Fruit fly (Drosophila melanogaster): ENCODE data around the gene CG18507.

Gene CG18507

DNA sequence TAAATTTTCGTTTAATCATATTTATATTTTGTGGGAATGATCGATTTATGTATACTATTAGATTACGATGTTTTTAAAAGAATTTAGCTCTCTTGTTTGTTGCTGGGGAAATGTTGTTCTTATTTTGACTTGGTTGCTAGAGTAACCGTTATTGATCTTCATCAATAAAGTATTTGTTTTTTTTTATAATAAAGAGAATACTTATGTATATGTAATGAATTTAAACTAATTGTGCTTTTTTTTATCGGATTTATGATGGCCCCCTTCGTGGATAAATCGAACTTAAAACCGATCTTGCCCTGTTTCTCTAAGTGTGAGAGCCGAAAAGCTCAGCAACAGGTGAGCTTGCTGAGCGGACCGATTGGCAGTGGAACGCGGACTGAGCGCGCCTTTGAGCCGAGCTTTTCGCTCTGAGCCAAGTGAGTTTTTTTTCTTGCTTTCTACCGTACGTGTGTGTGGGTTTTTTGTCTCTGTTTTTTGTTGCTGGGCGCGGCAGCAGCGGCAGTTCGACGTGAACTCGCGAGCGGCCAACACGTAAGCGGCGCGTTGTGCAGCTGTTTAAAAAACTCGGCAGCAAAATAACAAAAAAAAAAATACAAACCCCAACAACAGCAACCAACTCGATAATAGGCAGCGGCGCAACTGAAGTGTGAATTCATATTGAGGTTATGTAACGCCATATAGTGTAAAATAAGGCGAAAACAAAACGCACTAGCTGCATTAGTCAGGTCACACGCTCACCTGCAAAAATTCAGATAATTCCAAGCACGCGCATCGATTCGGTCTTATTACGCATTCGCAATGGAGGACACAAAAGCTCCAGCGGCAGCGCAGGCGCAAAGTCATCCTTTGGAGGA is at the start of gene CG18507:
TSS of gene CG18507 (plus strand) at position 501 of the 857 bp plus-strand sequence.
- TF ChIP-seq CG17801 (GFP tag; optimal IDR thresholded peaks at IDR 0.05; ENCODE audit: partially characterized antibody): peak; percentile 75

DNA sequence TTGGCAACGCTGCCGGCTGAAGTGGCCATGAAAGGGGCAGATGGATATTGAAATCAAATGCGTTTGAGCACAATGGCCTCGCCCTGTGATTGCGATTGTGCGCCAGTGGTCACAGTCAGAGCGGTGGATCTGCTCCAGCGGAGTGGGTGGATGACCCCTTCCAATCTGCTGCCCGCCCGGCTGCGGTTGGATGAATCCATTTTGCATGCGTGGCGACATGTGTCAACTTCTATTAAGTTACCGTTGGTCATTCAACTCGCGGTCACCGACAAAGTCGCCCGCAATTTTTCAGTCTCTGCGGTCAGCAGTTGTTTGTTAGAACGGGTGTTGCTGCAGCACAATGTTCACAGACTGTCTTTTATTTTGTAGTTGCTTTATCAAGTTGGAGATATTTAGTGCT is 49.7 kb upstream of the CG18507 start:
- no peak for TF ChIP-seq CG17801 (GFP tag; optimal IDR thresholded peaks at IDR 0.05; ENCODE audit: partially characterized antibody)

DNA sequence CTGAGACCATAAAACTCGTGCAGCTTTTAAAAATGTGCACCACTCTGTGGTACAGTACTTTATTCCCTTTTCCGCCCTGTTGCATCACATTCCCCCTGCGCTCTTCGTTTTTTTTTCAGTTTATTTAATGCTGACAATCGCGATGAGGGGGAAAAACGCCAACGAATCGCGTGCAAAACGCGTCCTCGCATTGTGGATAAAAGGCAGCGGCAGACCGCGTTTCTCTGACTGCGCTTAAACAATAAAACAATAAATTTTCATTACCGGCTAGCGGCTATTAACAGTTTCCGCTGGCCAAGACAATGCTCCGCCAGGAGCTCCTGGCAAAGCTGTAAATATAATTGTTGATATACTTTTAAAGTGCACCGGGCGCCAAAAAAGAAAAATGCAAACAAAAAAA is 35.4 kb upstream of the CG18507 start:
- no peak for TF ChIP-seq CG17801 (GFP tag; optimal IDR thresholded peaks at IDR 0.05; ENCODE audit: partially characterized antibody)

DNA sequence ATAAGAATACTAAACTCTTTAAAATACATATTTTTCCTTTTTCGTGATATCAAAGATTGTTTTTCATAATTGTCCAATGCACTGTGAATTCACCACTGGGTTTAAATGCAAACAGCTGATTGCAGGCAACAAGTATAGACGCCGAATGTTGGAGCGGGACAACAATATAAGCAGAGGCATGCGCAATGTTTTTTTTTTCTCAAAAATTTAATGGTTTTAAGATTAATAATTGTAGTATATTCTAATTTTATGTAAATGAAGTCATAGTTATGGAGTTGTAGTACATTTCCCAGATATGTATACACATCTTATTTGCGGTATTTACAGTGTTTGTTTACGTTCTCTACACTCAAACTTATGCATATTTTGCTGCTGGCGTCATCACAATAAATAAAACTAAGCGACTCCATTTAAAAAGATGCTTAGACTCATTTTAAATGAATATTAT is 24.8 kb upstream of the CG18507 start:
- TF ChIP-seq CG17801 (GFP tag; optimal IDR thresholded peaks at IDR 0.05; ENCODE audit: partially characterized antibody): no peak

DNA sequence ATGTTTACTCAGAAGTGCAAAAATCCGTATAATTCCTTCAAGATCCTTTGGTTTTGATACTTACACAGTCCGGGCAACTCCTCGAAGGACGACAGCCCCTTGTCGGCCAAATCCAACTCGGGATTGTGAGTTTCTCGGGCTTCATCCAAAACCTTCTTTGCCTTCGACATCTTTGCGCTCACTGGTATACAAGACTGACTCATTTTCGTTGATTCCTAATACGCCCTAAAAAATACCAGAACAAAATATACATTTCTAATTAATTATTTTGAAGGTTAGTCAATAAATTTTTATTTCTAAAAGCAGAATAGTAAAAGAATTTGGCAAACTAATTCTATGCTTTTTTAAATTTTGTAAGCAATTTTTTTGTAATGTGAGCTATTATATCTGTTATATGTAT is 24.3 kb upstream of the CG18507 start:
- no peak for TF ChIP-seq CG17801 (GFP tag; optimal IDR thresholded peaks at IDR 0.05; ENCODE audit: partially characterized antibody)

DNA sequence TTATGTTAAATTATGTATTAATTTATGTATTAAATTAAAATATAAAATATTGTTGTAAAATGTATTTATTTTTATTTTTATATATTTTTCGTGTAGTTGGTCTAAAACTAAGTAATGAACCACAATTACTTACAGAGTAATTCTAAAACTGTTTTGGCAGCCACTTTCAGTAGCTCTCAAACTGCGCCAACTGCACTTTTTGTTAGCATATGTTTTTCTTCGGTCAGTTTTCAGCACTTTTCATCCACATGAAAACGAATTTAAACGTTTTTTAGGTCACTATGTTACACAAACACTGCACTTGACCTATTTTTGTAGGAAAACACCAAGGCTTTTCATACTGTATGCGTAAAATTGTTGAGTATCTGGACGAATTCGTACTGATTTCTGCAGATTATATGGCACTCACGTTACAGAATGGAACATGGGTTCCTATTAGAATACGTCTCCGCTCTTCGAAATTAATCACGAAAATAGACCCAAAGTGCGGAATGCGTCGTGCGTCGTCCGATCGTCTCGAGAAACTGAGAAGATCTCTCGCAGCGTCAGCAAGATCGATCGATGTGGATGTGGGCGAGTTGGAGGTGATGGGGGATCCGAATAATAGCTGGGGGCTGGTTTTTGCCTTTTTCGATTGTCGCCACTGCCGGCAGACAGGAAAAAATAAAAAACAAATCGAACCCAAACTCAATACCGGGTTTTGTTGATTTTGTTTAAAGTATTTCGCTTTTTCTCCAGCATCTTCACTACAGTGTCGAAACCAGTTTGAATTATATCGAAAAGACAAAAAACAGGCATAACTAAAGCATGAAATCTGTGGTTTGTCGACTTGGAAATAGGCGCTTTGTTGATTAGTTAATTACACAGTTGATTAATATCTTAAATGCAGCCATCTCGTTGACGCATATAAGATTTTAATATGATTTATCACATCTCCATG is 23.2 kb upstream of the CG18507 start, which contains the start of gene ics:
TSS of gene ics (minus strand) at position 716 of the 940 bp plus-strand sequence.
- no peak for TF ChIP-seq CG17801 (GFP tag; optimal IDR thresholded peaks at IDR 0.05; ENCODE audit: partially characterized antibody)

DNA sequence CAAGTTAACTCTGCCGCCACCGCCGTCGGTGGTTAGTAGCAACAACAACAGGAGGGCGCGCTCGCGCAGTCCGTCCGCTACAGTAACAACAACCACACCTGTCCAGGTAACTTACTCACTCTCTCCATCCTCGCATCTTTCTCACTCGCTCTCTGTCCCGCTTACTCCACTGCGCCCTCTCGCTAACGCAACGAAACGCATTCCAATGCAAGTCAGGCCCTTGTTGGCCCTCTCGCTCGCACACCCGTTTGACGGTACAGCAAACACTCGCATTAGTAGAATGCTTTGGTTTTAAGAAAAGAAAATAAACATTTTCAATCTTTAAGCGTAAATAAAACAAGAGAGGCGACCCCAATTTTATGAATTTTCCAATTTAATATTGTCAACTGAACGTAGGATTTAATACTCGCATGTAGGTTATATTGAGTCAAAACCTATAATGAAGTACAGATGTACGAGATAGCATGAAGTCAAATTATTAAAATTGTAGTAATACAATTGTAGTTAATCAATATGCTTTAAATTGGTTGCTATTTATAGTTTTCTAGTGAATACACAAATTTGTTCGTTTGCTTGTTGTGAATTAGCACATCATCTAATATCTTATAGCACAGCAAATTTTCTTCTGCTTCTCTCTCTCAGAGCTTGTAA is 817 bp downstream of the CG18507 start:
- TF ChIP-seq CG17801 (GFP tag; optimal IDR thresholded peaks at IDR 0.05; ENCODE audit: partially characterized antibody): no peak

DNA sequence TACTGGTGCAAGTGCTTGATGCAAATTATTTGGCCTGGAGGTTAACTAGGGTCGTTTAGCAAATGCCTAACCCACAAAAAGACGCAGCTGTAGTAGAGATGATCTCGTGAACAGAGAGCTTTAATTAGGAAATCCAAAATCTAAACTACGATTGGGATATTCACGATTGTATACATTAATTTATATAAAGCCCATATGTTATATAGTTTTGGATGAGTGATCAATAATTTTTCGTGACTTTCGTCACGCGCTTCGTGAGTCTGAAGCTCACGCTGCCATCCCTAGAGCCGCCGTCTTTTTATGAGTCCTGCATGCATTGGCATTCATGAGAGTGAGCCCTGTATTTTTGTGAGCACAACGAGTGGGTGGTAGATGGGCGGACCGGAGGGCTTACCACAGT is 33.7 kb downstream of the CG18507 start:
- no peak for TF ChIP-seq CG17801 (GFP tag; optimal IDR thresholded peaks at IDR 0.05; ENCODE audit: partially characterized antibody)

DNA sequence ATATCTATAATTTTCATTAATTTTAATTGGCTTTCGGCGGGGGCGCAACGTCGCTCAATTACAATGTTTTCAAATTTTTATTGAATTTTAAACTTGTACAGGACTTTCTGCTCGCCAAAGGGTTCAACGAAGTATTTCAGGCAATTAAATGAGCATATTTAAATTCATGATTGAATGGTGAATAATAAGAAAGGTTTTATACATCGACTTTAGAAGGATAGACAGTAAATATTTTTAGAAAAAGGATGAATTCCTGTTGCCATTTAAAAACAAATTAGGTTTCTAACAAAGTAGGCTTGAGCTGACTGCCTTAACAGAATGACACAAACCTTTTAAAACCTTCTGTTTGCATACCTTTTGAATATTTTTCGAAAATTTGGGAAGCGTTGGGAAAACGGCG is 42.6 kb downstream of the CG18507 start, which contains the start of gene Gpo3:
TSS of gene Gpo3 (plus strand) at position 301 of the 400 bp plus-strand sequence.
- TF ChIP-seq CG17801 (GFP tag; optimal IDR thresholded peaks at IDR 0.05; ENCODE audit: partially characterized antibody): no peak

DNA sequence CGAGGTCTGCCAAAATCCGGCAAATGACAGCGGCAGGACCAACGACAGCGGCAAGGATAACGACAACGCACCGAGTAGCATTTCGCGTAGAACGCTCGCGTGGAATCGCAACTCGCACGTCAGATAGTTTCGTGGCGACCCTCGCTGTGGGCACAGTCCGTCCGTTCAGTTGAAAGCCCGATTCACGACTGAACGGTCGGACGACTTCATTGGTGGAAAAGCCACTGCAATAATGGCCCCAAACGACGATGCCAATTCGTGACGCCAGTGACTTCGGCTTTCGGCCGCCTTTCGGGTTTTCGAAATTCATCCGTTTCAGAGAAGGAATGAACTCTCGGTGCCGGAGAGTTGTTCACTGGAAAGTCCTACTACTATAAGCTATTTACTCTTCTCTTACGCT is 51.8 kb downstream of the CG18507 start, which contains the start of gene DIP-kappa:
TSS of gene DIP-kappa (minus strand) at position 200 of the 400 bp plus-strand sequence.
- no peak for TF ChIP-seq CG17801 (GFP tag; optimal IDR thresholded peaks at IDR 0.05; ENCODE audit: partially characterized antibody)

Measured in ovary, adult (tissue).